Worm (Caenorhabditis elegans) whole organism, L2 larva: ENCODE measurements around the gene sand-1.

ENCODE experiments used
- C34F6.9 ChIP-seq: fragments of 150-350 bp; optimal IDR thresholded peaks from 2 replicates; lab custom pipeline; 2014; ENCODE audit warnings: missing biosample characterization, missing genetic modification characterization
- F13H6.1 ChIP-seq: sonication (generic microtip); optimal IDR thresholded peaks from 2 replicates; lab custom pipeline; 2016; ENCODE audit warnings: missing genetic modification characterization, missing compliant biosample characterization
- R02D3.7 ChIP-seq: fragments of 150-350 bp; optimal IDR thresholded peaks from 2 replicates; lab custom pipeline; 2014; ENCODE audit warnings: missing biosample characterization, missing genetic modification characterization
- Y55F3AM.14 ChIP-seq: fragments of 200-800 bp; sonication (Bioruptor generic); optimal IDR thresholded peaks from 2 replicates; lab custom pipeline; 2018; ENCODE audit warnings: mild to moderate bottlenecking, missing genetic modification characterization, missing compliant biosample characterization
- ZK546.5 ChIP-seq: sonication (generic microtip); optimal IDR thresholded peaks from 2 replicates; lab custom pipeline; 2017; ENCODE audit warnings: missing biosample characterization, missing genetic modification characterization
- alr-1 ChIP-seq: fragments of 150-350 bp; optimal IDR thresholded peaks from 2 replicates; lab custom pipeline; 2014; ENCODE audit warnings: missing biosample characterization, missing genetic modification characterization
- aly-2 ChIP-seq: fragments of 150-350 bp; optimal IDR thresholded peaks from 2 replicates; lab custom pipeline; 2014; ENCODE audit warnings: missing biosample characterization, missing genetic modification characterization
- ama-1 ChIP-seq: fragments of 150-350 bp; optimal IDR thresholded peaks from 2 replicates; lab custom pipeline; 2018; ENCODE audit warnings: inconsistent platforms
- blmp-1 ChIP-seq: sonication (generic microtip); optimal IDR thresholded peaks from 2 replicates; lab custom pipeline; 2017; ENCODE audit warnings: missing genetic modification characterization, mild to moderate bottlenecking, missing compliant biosample characterization, antibody characterized with exemption, moderate library complexity; ENCODE audit not compliant: insufficient read depth
- ceh-16 ChIP-seq: fragments of 150-350 bp; optimal IDR thresholded peaks from 2 replicates; lab custom pipeline; 2014; ENCODE audit warnings: missing biosample characterization, missing genetic modification characterization
- ceh-82 ChIP-seq: fragments of 150-350 bp; optimal IDR thresholded peaks from 2 replicates; lab custom pipeline; 2014; ENCODE audit warnings: missing biosample characterization, missing genetic modification characterization
- crh-2 ChIP-seq: sonication (generic microtip); optimal IDR thresholded peaks from 2 replicates; lab custom pipeline; 2017; ENCODE audit warnings: missing biosample characterization, missing genetic modification characterization
- dmd-4 ChIP-seq: sonication (generic microtip); optimal IDR thresholded peaks from 2 replicates; lab custom pipeline; 2017; ENCODE audit warnings: missing biosample characterization, missing genetic modification characterization
- egl-27 ChIP-seq: sonication (generic microtip); optimal IDR thresholded peaks from 3 replicates; lab custom pipeline; 2017; ENCODE audit warnings: missing biosample characterization, missing genetic modification reagents, missing genetic modification characterization
- elt-1 ChIP-seq: fragments of 150-350 bp; optimal IDR thresholded peaks from 2 replicates; lab custom pipeline; 2014; ENCODE audit warnings: missing biosample characterization, missing genetic modification characterization
- elt-3 ChIP-seq: sonication (generic microtip); optimal IDR thresholded peaks from 2 replicates; lab custom pipeline; 2017; ENCODE audit warnings: missing biosample characterization, missing genetic modification characterization
- fos-1 ChIP-seq: fragments of 150-350 bp; optimal IDR thresholded peaks from 2 replicates; lab custom pipeline; 2014; ENCODE audit warnings: missing biosample characterization, missing genetic modification characterization
- gmeb-1 ChIP-seq: fragments of 150-350 bp; optimal IDR thresholded peaks from 2 replicates; lab custom pipeline; 2014; ENCODE audit warnings: missing biosample characterization, missing genetic modification characterization
- lin-11 ChIP-seq: fragments of 150-350 bp; sonication (generic microtip); optimal IDR thresholded peaks from 2 replicates; lab custom pipeline; 2014; ENCODE audit warnings: missing biosample characterization, missing genetic modification characterization, inconsistent platforms, mixed read lengths
- lin-13 ChIP-seq: fragments of 150-350 bp; optimal IDR thresholded peaks from 2 replicates; lab custom pipeline; 2014; ENCODE audit warnings: missing biosample characterization, missing genetic modification reagents, missing genetic modification characterization
- lin-39 ChIP-seq: fragments of 150-350 bp; optimal IDR thresholded peaks from 2 replicates; lab custom pipeline; 2014; ENCODE audit warnings: missing biosample characterization, missing genetic modification reagents, missing genetic modification characterization
- lsy-2 ChIP-seq, 2 experiments: fragments of 150-350 bp in 1 of 2; sonication (generic microtip) in 1 of 2; optimal IDR thresholded peaks; 2 replicates each; lab custom pipeline; 2014 to 2017; ENCODE audit warnings: missing biosample characterization in 2 of 2, missing genetic modification characterization in 2 of 2
- mab-5 ChIP-seq: fragments of 150-350 bp; optimal IDR thresholded peaks from 2 replicates; lab custom pipeline; 2014; ENCODE audit warnings: missing biosample characterization, missing genetic modification characterization
- mbf-1 ChIP-seq: sonication (generic microtip); optimal IDR thresholded peaks from 2 replicates; lab custom pipeline; 2017; ENCODE audit warnings: missing biosample characterization, missing genetic modification characterization
- mdl-1 ChIP-seq, 2 experiments: fragments of 150-350 bp in 1 of 2; sonication (generic microtip) in 1 of 2; optimal IDR thresholded peaks; 2 replicates each; lab custom pipeline; 2017; ENCODE audit warnings: missing biosample characterization in 2 of 2, missing genetic modification characterization in 2 of 2
- nhr-10 ChIP-seq: sonication (generic microtip); optimal IDR thresholded peaks from 2 replicates; lab custom pipeline; 2017; ENCODE audit warnings: missing biosample characterization, missing genetic modification characterization
- nhr-11 ChIP-seq: fragments of 150-350 bp; optimal IDR thresholded peaks from 2 replicates; lab custom pipeline; 2014; ENCODE audit warnings: missing biosample characterization, missing genetic modification characterization
- nhr-12 ChIP-seq: fragments of 150-350 bp; optimal IDR thresholded peaks from 2 replicates; lab custom pipeline; 2014; ENCODE audit warnings: missing biosample characterization, missing genetic modification characterization
- nhr-129 ChIP-seq: fragments of 150-350 bp; optimal IDR thresholded peaks from 2 replicates; lab custom pipeline; 2014; ENCODE audit warnings: missing biosample characterization, missing genetic modification characterization
- nhr-21 ChIP-seq: fragments of 150-350 bp; optimal IDR thresholded peaks from 2 replicates; lab custom pipeline; 2014; ENCODE audit warnings: missing biosample characterization, missing genetic modification characterization
- nhr-23 ChIP-seq: fragments of 150-350 bp; optimal IDR thresholded peaks from 2 replicates; lab custom pipeline; 2014; ENCODE audit warnings: missing biosample characterization, missing genetic modification reagents, missing genetic modification characterization
- nhr-237 ChIP-seq: fragments of 150-350 bp; optimal IDR thresholded peaks from 2 replicates; lab custom pipeline; 2014; ENCODE audit warnings: missing biosample characterization, missing genetic modification characterization
- nhr-25 ChIP-seq: fragments of 150-350 bp; sonication (generic microtip); optimal IDR thresholded peaks from 3 replicates; lab custom pipeline; 2014; ENCODE audit warnings: missing biosample characterization, missing genetic modification characterization
- nhr-6 ChIP-seq: fragments of 150-350 bp; optimal IDR thresholded peaks from 2 replicates; lab custom pipeline; 2014; ENCODE audit warnings: missing biosample characterization, missing genetic modification characterization
- nhr-77 ChIP-seq: fragments of 150-350 bp; optimal IDR thresholded peaks from 2 replicates; lab custom pipeline; 2014; ENCODE audit warnings: missing biosample characterization, missing genetic modification characterization
- peb-1 ChIP-seq: fragments of 150-350 bp; optimal IDR thresholded peaks from 2 replicates; lab custom pipeline; 2014; ENCODE audit warnings: missing biosample characterization, missing genetic modification characterization
- sem-4 ChIP-seq: fragments of 150-350 bp; optimal IDR thresholded peaks from 2 replicates; lab custom pipeline; 2014; ENCODE audit warnings: missing biosample characterization, missing genetic modification reagents, missing genetic modification characterization
- skn-1 ChIP-seq: sonication (generic microtip); optimal IDR thresholded peaks from 2 replicates; lab custom pipeline; 2017; ENCODE audit warnings: missing biosample characterization, missing genetic modification characterization
- sma-3 ChIP-seq: sonication (generic microtip); optimal IDR thresholded peaks from 2 replicates; lab custom pipeline; 2016; ENCODE audit warnings: missing genetic modification reagents, missing genetic modification characterization, missing compliant biosample characterization
- sma-9 ChIP-seq, 2 experiments: fragments of 150-350 bp in 1 of 2; sonication (generic microtip) in 1 of 2; optimal IDR thresholded peaks; 2 replicates each; lab custom pipeline; 2014 to 2016; ENCODE audit warnings: missing genetic modification characterization in 2 of 2, mild to moderate bottlenecking in 1 of 2, missing biosample characterization in 1 of 2, missing compliant biosample characterization in 1 of 2, missing genetic modification reagents in 1 of 2, moderate library complexity in 1 of 2
- snpc-4 ChIP-seq: fragments of 150-350 bp; optimal IDR thresholded peaks from 2 replicates; lab custom pipeline; 2014; ENCODE audit warnings: missing biosample characterization, missing genetic modification characterization
- unc-39 ChIP-seq: fragments of 150-350 bp; optimal IDR thresholded peaks from 2 replicates; lab custom pipeline; 2014; ENCODE audit warnings: missing biosample characterization, missing genetic modification characterization
- unc-55 ChIP-seq: fragments of 150-350 bp; sonication (generic microtip); optimal IDR thresholded peaks from 3 replicates; lab custom pipeline; 2014; ENCODE audit warnings: missing biosample characterization, missing genetic modification reagents, missing genetic modification characterization
- unc-62 ChIP-seq: fragments of 150-350 bp; optimal IDR thresholded peaks from 2 replicates; lab custom pipeline; 2014; ENCODE audit warnings: missing biosample characterization, missing genetic modification reagents, missing genetic modification characterization
- zag-1 ChIP-seq: fragments of 150-350 bp; optimal IDR thresholded peaks from 2 replicates; lab custom pipeline; 2014; ENCODE audit warnings: missing biosample characterization, missing genetic modification characterization
- ztf-1 ChIP-seq: fragments of 200-800 bp; sonication (Bioruptor generic); conservative IDR thresholded peaks from 2 replicates; pipeline ENCODE4 v1.3.6; 2022; ENCODE audit warnings: missing genetic modification characterization, missing compliant biosample characterization
- ztf-11 ChIP-seq: sonication (generic microtip); optimal IDR thresholded peaks from 2 replicates; lab custom pipeline; 2017; ENCODE audit warnings: missing biosample characterization, missing genetic modification characterization
- ztf-4 ChIP-seq: fragments of 150-350 bp; optimal IDR thresholded peaks from 2 replicates; lab custom pipeline; 2014; ENCODE audit warnings: missing biosample characterization, missing genetic modification characterization

The sand-1 gene

ce11 chrIV:5364135-5364609, 2.5 kb upstream of the sand-1 start, which contains the start of the genes hda-6 and F41H10.4:
Gene hda-6, minus strand, starts transcription at chrIV:5364306.
Gene F41H10.4, plus strand, starts transcription at chrIV:5364559.
- peak; percentile 86 for TF ChIP-seq C34F6.9 (tag; lab: Kevin White, UChicago)
- TF ChIP-seq ama-1 (lab: Kevin White, UChicago) = no peak
- no peak for TF ChIP-seq ztf-11 (tag; lab: Kevin White, UChicago)
- peak; percentile 54 for TF ChIP-seq fos-1
- TF ChIP-seq mab-5 = peak; percentile 47
- TF ChIP-seq nhr-11 (tag; lab: Kevin White, UChicago) = no peak
- TF ChIP-seq crh-2 (tag; lab: Kevin White, UChicago) = peak; percentile 72
- no peak for TF ChIP-seq unc-62 (GFP tag; lab: Kevin White, UChicago)
- no peak for TF ChIP-seq alr-1 (tag; lab: Kevin White, UChicago)
- TF ChIP-seq blmp-1 = no peak
- peak; percentile 55 for TF ChIP-seq nhr-21 (tag; lab: Kevin White, UChicago)
- TF ChIP-seq nhr-129 = peak; percentile 76
- no peak for TF ChIP-seq peb-1 (tag; lab: Kevin White, UChicago)
- TF ChIP-seq elt-1 (tag; lab: Kevin White, UChicago) = no peak
- peak; percentile 75 for TF ChIP-seq unc-55 (GFP tag; lab: Kevin White, UChicago)
- peak in 1 of 2 experiments; percentile 29 for TF ChIP-seq mdl-1 (tag; optimal IDR thresholded peaks at IDR 0.05; lab: Kevin White, UChicago)
- peak; percentile 24 for TF ChIP-seq egl-27 (tag; lab: Kevin White, UChicago)
- no peak for TF ChIP-seq elt-3 (tag; lab: Kevin White, UChicago)
- no peak for TF ChIP-seq ZK546.5 (tag; lab: Kevin White, UChicago)
- TF ChIP-seq nhr-10 (tag; lab: Kevin White, UChicago) = no peak
- TF ChIP-seq nhr-6 = peak; percentile 66
- TF ChIP-seq nhr-12 (tag; lab: Kevin White, UChicago) = no peak
- TF ChIP-seq sma-9 (GFP tag; optimal IDR thresholded peaks at IDR 0.05; lab: Kevin White, UChicago) = peak; percentile 83
- no peak for TF ChIP-seq sma-9 (tag; optimal IDR thresholded peaks at IDR 0.05; lab: Kevin White, UChicago)
- TF ChIP-seq zag-1 (tag; lab: Kevin White, UChicago) = no peak
- no peak for TF ChIP-seq ceh-82 (tag; lab: Kevin White, UChicago)
- TF ChIP-seq mbf-1 = no peak
- no peak for TF ChIP-seq Y55F3AM.14 (GFP tag; lab: Kevin White, UChicago)
- TF ChIP-seq F13H6.1 = peak; percentile 69
- TF ChIP-seq dmd-4 = no peak
- no peak for TF ChIP-seq nhr-23
- no peak for TF ChIP-seq ztf-4 (tag; lab: Kevin White, UChicago)
- TF ChIP-seq sma-3 (GFP tag; lab: Kevin White, UChicago) = peak; percentile 64
- TF ChIP-seq ztf-1 (GFP tag; lab: Robert Waterston, UW) = no peak
- peak; percentile 14 for TF ChIP-seq lin-11 (tag; lab: Kevin White, UChicago)
- TF ChIP-seq unc-39 = no peak
- TF ChIP-seq lin-13 (GFP tag; lab: Kevin White, UChicago) = peak; percentile 59
- no peak for TF ChIP-seq nhr-77 (tag; lab: Kevin White, UChicago)
- TF ChIP-seq sem-4 (tag; lab: Kevin White, UChicago) = peak; percentile 37
- no peak for TF ChIP-seq lin-39
- TF ChIP-seq skn-1 (tag; lab: Kevin White, UChicago) = no peak
- TF ChIP-seq snpc-4 (tag; lab: Kevin White, UChicago) = no peak
- TF ChIP-seq gmeb-1 (tag; lab: Kevin White, UChicago) = peak; percentile 80
- TF ChIP-seq lsy-2 (tag; optimal IDR thresholded peaks at IDR 0.05; lab: Kevin White, UChicago) = peak; percentile 70 to 91
- TF ChIP-seq nhr-237 (tag; lab: Kevin White, UChicago) = no peak
- TF ChIP-seq ceh-16 (tag; lab: Kevin White, UChicago) = no peak
- TF ChIP-seq R02D3.7 (tag; lab: Kevin White, UChicago) = peak; percentile 13
- peak; percentile 87 for TF ChIP-seq nhr-25 (tag; lab: Kevin White, UChicago)
- TF ChIP-seq aly-2 (tag; lab: Kevin White, UChicago) = no peak
